Fruit fly (Drosophila melanogaster): ENCODE measurements around the gene vri.

The vri gene

DNA sequence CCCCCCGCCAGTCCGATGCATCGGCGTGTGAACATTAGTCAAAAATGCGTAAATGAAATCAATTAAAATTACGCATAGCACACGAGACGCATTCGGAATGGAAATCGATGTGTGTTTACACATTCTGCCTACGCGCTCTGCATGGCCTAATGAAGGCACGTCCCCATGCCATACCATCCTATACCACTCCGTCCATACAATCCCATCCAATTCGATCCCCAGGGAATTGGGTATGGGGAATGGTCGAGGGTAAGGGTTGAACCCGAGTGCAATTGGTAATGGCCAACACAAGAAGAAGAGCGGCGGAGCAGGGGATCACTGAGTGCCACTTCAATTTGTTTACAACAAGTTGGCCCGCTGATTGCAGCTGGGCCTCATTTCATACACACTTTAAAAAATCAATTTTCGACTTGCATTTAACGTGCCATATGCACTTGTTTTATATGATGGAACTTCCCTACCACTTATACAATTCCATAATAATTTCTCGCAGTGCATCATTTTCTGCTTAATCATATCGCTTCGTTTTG is 43.3 kb upstream of the vri start (continued):
- no peak for TF ChIP-seq B-H1 (GFP tag; IDR thresholded peaks at IDR 0.05)
- no peak for TF ChIP-seq Abd-B (GFP tag; optimal IDR thresholded peaks at IDR 0.05)
- TF ChIP-seq CG14441 (GFP tag; IDR thresholded peaks at IDR 0.05) = no peak
- TF ChIP-seq chn (GFP tag; optimal IDR thresholded peaks at IDR 0.05) = no peak
- TF ChIP-seq Hr78 (GFP tag; optimal IDR thresholded peaks at IDR 0.05) = peak in 1 of 2 experiments; percentile 17
- no peak for TF ChIP-seq maf-S (GFP tag; optimal IDR thresholded peaks at IDR 0.05)
- no peak for TF ChIP-seq CrebB (tag; optimal IDR thresholded peaks at IDR 0.05)
- peak; percentile 66 for TF ChIP-seq sd (tag; optimal IDR thresholded peaks at IDR 0.05)
- TF ChIP-seq bigmax (GFP tag; optimal IDR thresholded peaks at IDR 0.05) = no peak
- peak; percentile 12 for TF ChIP-seq org-1 (GFP tag; optimal IDR thresholded peaks at IDR 0.05)
- no peak for TF ChIP-seq CG3726 (GFP tag; IDR thresholded peaks at IDR 0.05)
- peak; percentile 19 for TF ChIP-seq CG2875 (GFP tag; optimal IDR thresholded peaks at IDR 0.05)
- TF ChIP-seq CG1024 (GFP tag; IDR thresholded peaks at IDR 0.05) = 0 out of 2 replicates have a peak, but pooled peaks have one; percentile 30
- TF ChIP-seq CG17385 (GFP tag; optimal IDR thresholded peaks at IDR 0.05) = peak; percentile 60
- TF ChIP-seq CG10654 (GFP tag; optimal IDR thresholded peaks at IDR 0.05) = no peak
- TF ChIP-seq CG8089 (GFP tag; optimal IDR thresholded peaks at IDR 0.05) = peak; percentile 49
- no peak for TF ChIP-seq bcd (GFP tag; optimal IDR thresholded peaks at IDR 0.05)
- no peak for TF ChIP-seq dm (GFP tag; optimal IDR thresholded peaks at IDR 0.05)
- peak; percentile 26 for TF ChIP-seq Six4 (GFP tag; optimal IDR thresholded peaks at IDR 0.05)
- peak; percentile 22 to 62 for TF ChIP-seq chif (GFP tag; optimal IDR thresholded peaks at IDR 0.05)
- TF ChIP-seq CG8388 (GFP tag; optimal IDR thresholded peaks at IDR 0.05) = peak; percentile 34
- TF ChIP-seq danr (GFP tag; IDR thresholded peaks at IDR 0.05) = no peak
- TF ChIP-seq bab2 (GFP tag; optimal IDR thresholded peaks at IDR 0.05) = no peak
- 0 out of 2 replicates have a peak, but pooled peaks have one; percentile 25 for TF ChIP-seq onecut (GFP tag; IDR thresholded peaks at IDR 0.05)
- TF ChIP-seq CG5245 (GFP tag; optimal IDR thresholded peaks at IDR 0.05) = peak; percentile 28
- peak; percentile 7 for TF ChIP-seq CG30431 (GFP tag; optimal IDR thresholded peaks at IDR 0.05)
- TF ChIP-seq HmgZ (tag; optimal IDR thresholded peaks at IDR 0.05) = no peak
- peak; percentile 74 for TF ChIP-seq CG17829 (tag; optimal IDR thresholded peaks at IDR 0.05)
- TF ChIP-seq Sry-β (GFP tag; optimal IDR thresholded peaks at IDR 0.05) = no peak
- TF ChIP-seq inv (GFP tag; IDR thresholded peaks at IDR 0.05; ENCODE audit: partially characterized antibody) = no peak
- no peak for TF ChIP-seq CG13894 (tag; optimal IDR thresholded peaks at IDR 0.05)
- TF ChIP-seq tx (GFP tag; optimal IDR thresholded peaks at IDR 0.05) = no peak
- TF ChIP-seq Neu2 (GFP tag; optimal IDR thresholded peaks at IDR 0.05; ENCODE audit: borderline replicate concordance) = no peak
- TF ChIP-seq Sry-δ (GFP tag; optimal IDR thresholded peaks at IDR 0.05) = no peak
- TF ChIP-seq Med (GFP tag) = peak; percentile 72
- TF ChIP-seq Fer1 (GFP tag; optimal IDR thresholded peaks at IDR 0.05) = no peak
- TF ChIP-seq NC2α (GFP tag; optimal IDR thresholded peaks at IDR 0.05) = no peak
- peak; percentile 68 for TF ChIP-seq dmrt11E (tag; optimal IDR thresholded peaks at IDR 0.05)
- no peak for TF ChIP-seq CG6272 (GFP tag; IDR thresholded peaks at IDR 0.05)
- TF ChIP-seq Nf-YB (GFP tag; optimal IDR thresholded peaks at IDR 0.05) = peak; percentile 13
- TF ChIP-seq Spps (tag; optimal IDR thresholded peaks at IDR 0.05) = no peak
- peak; percentile 17 for TF ChIP-seq da (GFP tag; optimal IDR thresholded peaks at IDR 0.05)
- TF ChIP-seq CG6791 (GFP tag; IDR thresholded peaks at IDR 0.05; ENCODE audit: partially characterized antibody) = no peak
- no peak for TF ChIP-seq ase (GFP tag; IDR thresholded peaks at IDR 0.05)
- no peak for TF ChIP-seq sc (optimal IDR thresholded peaks at IDR 0.05)
- TF ChIP-seq sc (GFP tag; optimal IDR thresholded peaks at IDR 0.05) = peak; percentile 24
- no peak for TF ChIP-seq slou (GFP tag; optimal IDR thresholded peaks at IDR 0.05)
- TF ChIP-seq schlank (tag; optimal IDR thresholded peaks at IDR 0.05) = no peak
- TF ChIP-seq CG15073 (GFP tag; optimal IDR thresholded peaks at IDR 0.05) = no peak
- no peak for TF ChIP-seq ems (GFP tag; optimal IDR thresholded peaks at IDR 0.05)
- no peak for TF ChIP-seq dan (GFP tag; IDR thresholded peaks at IDR 0.05)

All from whole organism, embryonic.